Worm (Caenorhabditis elegans): Measurements from ENCODE around the gene nasp-2.
A peak's percentile ranks its signal among the peaks of the same experiment; 100 is the strongest.

The nasp-2 gene

ce11 chrV:13320676-13321075 lies 8.6 kb upstream of the nasp-2 start, which contains the start of gene srh-15:
Gene srh-15 (plus strand): TSS chrV:13320976.
- no peak for TF ChIP-seq ref-1 (GFP tag; conservative IDR thresholded peaks at IDR 0.05)
- TF ChIP-seq T22C8.4 (GFP tag; IDR thresholded peaks at IDR 0.05), result no peak
- no peak for TF ChIP-seq flt-1 (GFP tag; IDR thresholded peaks at IDR 0.05)
- no peak for TF ChIP-seq cog-1 (tag; optimal IDR thresholded peaks at IDR 0.05)
- TF ChIP-seq ztf-23 (GFP tag; IDR thresholded peaks at IDR 0.05), result no peak
- TF ChIP-seq tab-1 (GFP tag; IDR thresholded peaks at IDR 0.05), result no peak
- TF ChIP-seq klf-2 (GFP tag; conservative IDR thresholded peaks at IDR 0.05), result no peak
- no peak for TF ChIP-seq med-1 (GFP tag; optimal IDR thresholded peaks at IDR 0.05; ENCODE audit: insufficient read depth)
- TF ChIP-seq ztf-29 (GFP tag; IDR thresholded peaks at IDR 0.05), result no peak

DNA sequence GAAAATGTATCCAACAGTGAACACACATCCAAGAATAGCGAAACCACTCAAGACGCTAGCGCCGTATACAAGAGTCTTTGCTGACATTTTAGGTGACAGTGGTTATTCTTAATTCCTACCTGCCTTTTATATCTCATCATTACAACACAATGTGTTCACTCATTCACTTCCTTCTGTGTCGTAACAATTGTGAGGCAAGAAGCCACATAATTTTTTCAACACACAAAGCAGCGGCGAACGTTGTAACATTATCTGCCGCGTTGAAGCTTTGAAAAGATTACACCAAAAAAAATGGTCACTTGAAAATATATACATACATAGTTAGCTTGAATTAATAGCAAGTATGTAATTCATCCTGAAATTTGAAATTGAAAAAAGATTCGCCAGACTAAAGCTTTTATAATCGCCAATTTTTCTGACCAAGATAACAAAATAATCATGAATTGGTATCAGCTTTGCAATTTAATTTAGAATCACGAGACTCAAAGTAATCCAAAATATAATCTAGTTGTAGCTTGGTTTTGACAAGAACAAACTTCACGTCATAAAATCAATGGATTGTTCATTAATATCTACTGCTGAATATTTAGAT lies 5.9 kb upstream of the nasp-2 start, which contains the start of the genes col-161 and srh-18:
Gene col-161, minus strand, starts transcription at position 101 of the 592 bp plus-strand sequence.
Gene srh-18, plus strand, starts transcription at position 542 of the 592 bp plus-strand sequence.
- TF ChIP-seq T22C8.4 (GFP tag; IDR thresholded peaks at IDR 0.05), result no peak
- TF ChIP-seq ztf-23 (GFP tag; IDR thresholded peaks at IDR 0.05), result no peak
- no peak for TF ChIP-seq med-1 (GFP tag; optimal IDR thresholded peaks at IDR 0.05; ENCODE audit: insufficient read depth)
- no peak for TF ChIP-seq klf-2 (GFP tag; conservative IDR thresholded peaks at IDR 0.05)
- TF ChIP-seq flt-1 (GFP tag; IDR thresholded peaks at IDR 0.05), result no peak
- no peak for TF ChIP-seq ztf-29 (GFP tag; IDR thresholded peaks at IDR 0.05)
- no peak for TF ChIP-seq cog-1 (tag; optimal IDR thresholded peaks at IDR 0.05)
- TF ChIP-seq tab-1 (GFP tag; IDR thresholded peaks at IDR 0.05), result no peak
- no peak for TF ChIP-seq ref-1 (GFP tag; conservative IDR thresholded peaks at IDR 0.05)

DNA sequence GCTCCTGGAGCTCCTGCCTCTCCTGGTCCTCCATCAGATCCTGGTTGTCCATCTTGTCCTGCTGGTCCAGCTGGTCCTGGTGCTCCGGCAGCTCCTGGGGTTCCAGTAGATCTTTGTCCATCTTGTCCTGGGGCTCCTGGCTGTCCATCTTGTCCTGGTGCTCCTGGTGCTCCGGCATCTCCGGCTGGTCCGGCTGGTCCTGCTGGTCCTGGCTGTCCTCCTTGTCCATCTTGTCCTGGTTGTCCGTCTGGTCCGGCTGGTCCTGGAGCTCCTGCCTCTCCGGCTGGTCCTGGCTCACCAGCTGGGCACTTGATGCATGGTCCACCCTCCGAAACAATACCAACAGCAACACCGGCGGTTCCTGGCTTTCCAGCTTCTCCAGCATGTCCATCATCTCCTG lies 5.2 kb upstream of the nasp-2 start:
- TF ChIP-seq tab-1 (GFP tag; IDR thresholded peaks at IDR 0.05) (0 out of 2 replicates have a peak, but pooled peaks have one; percentile 31), klf-2 (GFP tag; conservative IDR thresholded peaks at IDR 0.05) (0 out of 2 replicates have a peak, but pooled peaks have one; percentile 8)

- TF ChIP-seq ztf-29 (GFP tag; IDR thresholded peaks at IDR 0.05) (no peak), klf-2 (GFP tag; conservative IDR thresholded peaks at IDR 0.05) (no peak), flt-1 (GFP tag; IDR thresholded peaks at IDR 0.05) (no peak), T22C8.4 (GFP tag; IDR thresholded peaks at IDR 0.05) (peak; percentile 69), cog-1 (tag; optimal IDR thresholded peaks at IDR 0.05) (no peak), ztf-23 (GFP tag; IDR thresholded peaks at IDR 0.05) (0 out of 2 replicates have a peak, but pooled peaks have one; percentile 62)
Measured at ce11 chrV:13313045-13313623, 1.1 kb upstream of the nasp-2 start, which contains the start of gene C50B6.3. Gene C50B6.3 (plus strand): TSS chrV:13313573.

DNA sequence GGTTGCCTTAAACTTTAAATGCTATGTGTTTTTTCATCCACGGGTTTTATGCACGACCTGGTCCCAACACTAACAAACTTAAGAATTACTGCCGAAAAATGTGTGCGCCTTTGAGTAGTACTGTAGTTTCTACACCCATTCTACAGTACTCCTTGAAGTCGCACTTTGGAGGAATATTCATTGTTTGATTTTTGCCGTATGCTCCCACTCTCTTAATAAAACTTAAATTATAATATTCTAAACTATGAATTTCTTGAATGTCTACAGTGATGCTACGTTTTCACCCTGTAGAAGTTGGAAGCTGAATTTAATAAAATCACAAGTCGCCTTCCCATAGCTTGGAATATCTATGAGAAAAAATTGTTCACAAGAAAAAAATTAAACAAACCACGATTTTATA lies 2.3 kb downstream of the nasp-2 start:
- TF ChIP-seq T22C8.4 (GFP tag; IDR thresholded peaks at IDR 0.05) (no peak), tab-1 (GFP tag; IDR thresholded peaks at IDR 0.05) (no peak), ztf-29 (GFP tag; IDR thresholded peaks at IDR 0.05) (no peak), med-1 (GFP tag; optimal IDR thresholded peaks at IDR 0.05; ENCODE audit: insufficient read depth) (no peak), ztf-23 (GFP tag; IDR thresholded peaks at IDR 0.05) (no peak), cog-1 (tag; optimal IDR thresholded peaks at IDR 0.05) (no peak), flt-1 (GFP tag; IDR thresholded peaks at IDR 0.05) (no peak), klf-2 (GFP tag; conservative IDR thresholded peaks at IDR 0.05) (no peak), ref-1 (GFP tag; conservative IDR thresholded peaks at IDR 0.05) (no peak)

DNA sequence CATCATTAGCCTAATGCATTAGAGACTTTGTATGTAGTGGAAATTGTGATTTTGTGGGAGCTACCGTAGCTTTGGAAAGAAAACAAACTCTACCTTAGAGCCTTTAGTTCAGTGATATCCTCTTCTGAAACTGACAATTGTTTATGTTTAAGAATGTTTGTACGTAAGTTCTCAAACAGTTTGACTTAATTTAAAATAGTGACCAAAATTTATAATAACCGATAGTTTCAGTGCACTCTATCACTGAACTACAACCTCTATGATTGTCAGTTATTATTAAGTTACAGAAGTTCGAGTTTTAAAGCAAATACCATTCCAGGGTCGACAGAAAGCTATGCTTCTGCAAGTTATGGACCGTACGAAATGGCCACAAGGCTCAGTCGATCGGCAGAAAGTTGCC lies 3.4 kb downstream of the nasp-2 start, which contains the start of gene C50B6.1:
Gene C50B6.1, plus strand, starts transcription at position 301 of the 400 bp plus-strand sequence.
- no peak for TF ChIP-seq ztf-29 (GFP tag; IDR thresholded peaks at IDR 0.05)
- TF ChIP-seq tab-1 (GFP tag; IDR thresholded peaks at IDR 0.05), result no peak
- no peak for TF ChIP-seq ztf-23 (GFP tag; IDR thresholded peaks at IDR 0.05)
- no peak for TF ChIP-seq ref-1 (GFP tag; conservative IDR thresholded peaks at IDR 0.05)
- TF ChIP-seq T22C8.4 (GFP tag; IDR thresholded peaks at IDR 0.05), result no peak
- no peak for TF ChIP-seq flt-1 (GFP tag; IDR thresholded peaks at IDR 0.05)
- no peak for TF ChIP-seq klf-2 (GFP tag; conservative IDR thresholded peaks at IDR 0.05)
- TF ChIP-seq cog-1 (tag; optimal IDR thresholded peaks at IDR 0.05), result no peak
- no peak for TF ChIP-seq med-1 (GFP tag; optimal IDR thresholded peaks at IDR 0.05; ENCODE audit: insufficient read depth)

ce11 chrV:13304663-13305188 lies 7.3 kb downstream of the nasp-2 start, which contains the start of gene C26E1.2:
Gene C26E1.2 (plus strand): TSS chrV:13305138.
- TF ChIP-seq cog-1 (tag; optimal IDR thresholded peaks at IDR 0.05) (no peak), med-1 (GFP tag; optimal IDR thresholded peaks at IDR 0.05; ENCODE audit: insufficient read depth) (no peak), ztf-29 (GFP tag; IDR thresholded peaks at IDR 0.05) (no peak), klf-2 (GFP tag; conservative IDR thresholded peaks at IDR 0.05) (no peak), tab-1 (GFP tag; IDR thresholded peaks at IDR 0.05) (no peak), T22C8.4 (GFP tag; IDR thresholded peaks at IDR 0.05) (no peak), ztf-23 (GFP tag; IDR thresholded peaks at IDR 0.05) (no peak), ref-1 (GFP tag; conservative IDR thresholded peaks at IDR 0.05) (no peak), flt-1 (GFP tag; IDR thresholded peaks at IDR 0.05) (no peak)

DNA sequence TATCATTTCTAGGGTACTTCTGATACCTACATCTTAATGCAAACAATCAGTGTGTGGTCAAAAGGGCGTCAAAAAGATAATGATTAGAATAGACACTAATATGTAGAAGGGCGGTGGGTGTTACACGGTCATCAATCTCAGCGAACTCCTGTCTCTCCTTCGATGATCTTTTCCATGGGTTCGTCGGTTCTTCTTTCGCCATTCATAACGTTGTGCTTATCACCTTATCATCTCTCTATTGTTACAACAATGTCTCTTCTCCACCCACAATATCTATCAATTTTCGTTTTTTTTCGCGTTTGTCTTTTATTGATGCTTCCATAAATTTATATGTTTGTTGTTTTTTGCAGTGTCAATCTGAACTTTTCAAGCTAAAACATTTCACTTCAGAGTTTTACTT lies 10.6 kb downstream of the nasp-2 start, which contains the start of gene ceh-79:
Gene ceh-79, plus strand, starts transcription at position 391 of the 400 bp plus-strand sequence.
- TF ChIP-seq tab-1 (GFP tag; IDR thresholded peaks at IDR 0.05) (no peak), ztf-29 (GFP tag; IDR thresholded peaks at IDR 0.05) (no peak), cog-1 (tag; optimal IDR thresholded peaks at IDR 0.05) (no peak), klf-2 (GFP tag; conservative IDR thresholded peaks at IDR 0.05) (no peak), med-1 (GFP tag; optimal IDR thresholded peaks at IDR 0.05; ENCODE audit: insufficient read depth) (no peak), ztf-23 (GFP tag; IDR thresholded peaks at IDR 0.05) (no peak), T22C8.4 (GFP tag; IDR thresholded peaks at IDR 0.05) (no peak), flt-1 (GFP tag; IDR thresholded peaks at IDR 0.05) (no peak), ref-1 (GFP tag; conservative IDR thresholded peaks at IDR 0.05) (no peak)

ce11 chrV:13300492-13300891 lies 11.6 kb downstream of the nasp-2 start:
- TF ChIP-seq ztf-29 (GFP tag; IDR thresholded peaks at IDR 0.05) (no peak), ref-1 (GFP tag; conservative IDR thresholded peaks at IDR 0.05) (no peak), ztf-23 (GFP tag; IDR thresholded peaks at IDR 0.05) (no peak), med-1 (GFP tag; optimal IDR thresholded peaks at IDR 0.05; ENCODE audit: insufficient read depth) (no peak), klf-2 (GFP tag; conservative IDR thresholded peaks at IDR 0.05) (no peak), T22C8.4 (GFP tag; IDR thresholded peaks at IDR 0.05) (no peak), cog-1 (tag; optimal IDR thresholded peaks at IDR 0.05) (no peak), tab-1 (GFP tag; IDR thresholded peaks at IDR 0.05) (no peak), flt-1 (GFP tag; IDR thresholded peaks at IDR 0.05) (no peak)

Data from whole organism, midembryonic.